Fruit fly (Drosophila melanogaster) whole organism, embryonic: Measurements from ENCODE around the gene Csk.

Source experiments
- Adf1 ChIP-seq: fragments of 200-800 bp; sonication (Bioruptor generic); IDR thresholded peaks from 2 replicates; pipeline ENCODE4 v1.3.6; 2022; ENCODE audit warnings: missing biosample characterization, missing genetic modification characterization
- Blimp-1 ChIP-seq: fragments of 200-800 bp; sonication (Bioruptor generic); optimal IDR thresholded peaks from 3 replicates; lab custom pipeline; 2018; ENCODE audit warnings: missing biosample characterization, missing genetic modification characterization, mild to moderate bottlenecking, moderate library complexity, missing genetic modification reagents
- BtbVII ChIP-seq: fragments of 200-800 bp; sonication (Bioruptor generic); optimal IDR thresholded peaks from 3 replicates; lab custom pipeline; 2017; ENCODE audit warnings: missing biosample characterization, mild to moderate bottlenecking, missing genetic modification characterization
- CG10959 ChIP-seq: fragments of 200-800 bp; sonication (Bioruptor generic); IDR thresholded peaks from 2 replicates; pipeline ENCODE4 v1.3.6; 2022; ENCODE audit warnings: missing biosample characterization, missing genetic modification characterization
- CG11398 ChIP-seq: fragments of 200-800 bp; sonication (Bioruptor generic); optimal IDR thresholded peaks from 2 replicates; lab custom pipeline; 2016; ENCODE audit warnings: missing biosample characterization, missing genetic modification characterization
- CG11456 ChIP-seq: fragments of 200-800 bp; sonication (Bioruptor generic); IDR thresholded peaks from 3 replicates; pipeline ENCODE4 v1.3.6; 2022; ENCODE audit warnings: missing biosample characterization, missing genetic modification characterization
- CG11695 ChIP-seq: fragments of 200-800 bp; sonication (Bioruptor generic); IDR thresholded peaks from 3 replicates; pipeline ENCODE4 v1.3.6; 2022; ENCODE audit warnings: missing biosample characterization, missing genetic modification characterization
- CG14014 ChIP-seq: fragments of 200-800 bp; sonication (Bioruptor generic); IDR thresholded peaks from 2 replicates; pipeline ENCODE4 v1.3.6; 2022; ENCODE audit warnings: missing biosample characterization, missing genetic modification characterization
- CG15073 ChIP-seq: fragments of 200-800 bp; sonication (Bioruptor generic); optimal IDR thresholded peaks from 2 replicates; lab custom pipeline; 2016; ENCODE audit warnings: missing biosample characterization, missing genetic modification characterization
- CG16863 ChIP-seq: fragments of 200-800 bp; sonication (Bioruptor generic); optimal IDR thresholded peaks from 3 replicates; lab custom pipeline; 2016; ENCODE audit warnings: missing biosample characterization, missing genetic modification characterization
- CG17359 ChIP-seq: fragments of 200-800 bp; sonication (Bioruptor generic); optimal IDR thresholded peaks from 3 replicates; lab custom pipeline; 2018; ENCODE audit warnings: missing biosample characterization, mild to moderate bottlenecking, missing genetic modification characterization, moderate library complexity
- CG18262 ChIP-seq: fragments of 200-800 bp; optimal IDR thresholded peaks from 3 replicates; lab custom pipeline; 2019; ENCODE audit warnings: missing biosample characterization, mild to moderate bottlenecking, missing genetic modification characterization, moderate library complexity
- CG18599 ChIP-seq: fragments of 200-800 bp; sonication (Bioruptor generic); optimal IDR thresholded peaks from 3 replicates; lab custom pipeline; 2017; ENCODE audit warnings: missing biosample characterization, missing genetic modification characterization, mild to moderate bottlenecking, moderate library complexity, missing genetic modification reagents
- CG3281 ChIP-seq: fragments of 200-800 bp; sonication (Bioruptor generic); optimal IDR thresholded peaks from 3 replicates; lab custom pipeline; 2017; ENCODE audit warnings: missing biosample characterization, mild to moderate bottlenecking, missing genetic modification characterization
- CG3995 ChIP-seq: fragments of 200-800 bp; sonication (Bioruptor generic); optimal IDR thresholded peaks from 3 replicates; lab custom pipeline; 2016; ENCODE audit warnings: missing biosample characterization, missing genetic modification characterization
- CG4617 ChIP-seq: fragments of 200-800 bp; sonication (Bioruptor generic); optimal IDR thresholded peaks from 3 replicates; lab custom pipeline; 2016; ENCODE audit warnings: missing biosample characterization, missing genetic modification characterization, borderline replicate concordance
- CG4820 ChIP-seq: fragments of 200-800 bp; sonication (Bioruptor generic); optimal IDR thresholded peaks from 3 replicates; lab custom pipeline; 2016; ENCODE audit warnings: missing biosample characterization, missing genetic modification characterization
- CG6654 ChIP-seq: fragments of 200-800 bp; sonication (Bioruptor generic); optimal IDR thresholded peaks from 2 replicates; lab custom pipeline; 2017; ENCODE audit warnings: missing biosample characterization, mild to moderate bottlenecking, missing genetic modification characterization
- CG7963 ChIP-seq: fragments of 200-800 bp; sonication (Bioruptor generic); IDR thresholded peaks from 3 replicates; pipeline ENCODE4 v1.3.6; 2022; ENCODE audit warnings: missing biosample characterization, missing genetic modification characterization; ENCODE audit not compliant: partially characterized antibody
- CG9437 ChIP-seq: fragments of 200-800 bp; sonication (Bioruptor generic); optimal IDR thresholded peaks from 2 replicates; lab custom pipeline; 2018; ENCODE audit warnings: missing biosample characterization, mild to moderate bottlenecking, missing genetic modification characterization
- Dp ChIP-seq: fragments of 200-800 bp; sonication (Bioruptor generic); optimal IDR thresholded peaks from 2 replicates; lab custom pipeline; 2018; ENCODE audit warnings: missing biosample characterization, mild to moderate bottlenecking, missing genetic modification characterization, moderate library complexity
- Fer1 ChIP-seq: fragments of 200-800 bp; sonication (Bioruptor generic); optimal IDR thresholded peaks from 2 replicates; lab custom pipeline; 2017; ENCODE audit warnings: missing biosample characterization, mild to moderate bottlenecking, missing genetic modification characterization
- HmgZ ChIP-seq: fragments of 200-800 bp; sonication (Bioruptor generic); optimal IDR thresholded peaks from 2 replicates; lab custom pipeline; 2018; ENCODE audit warnings: missing biosample characterization, mild to moderate bottlenecking, missing genetic modification characterization
- Kr ChIP-seq: fragments of 200-800 bp; sonication (Bioruptor generic); optimal IDR thresholded peaks from 2 replicates; lab custom pipeline; 2017; ENCODE audit warnings: missing biosample characterization, mild to moderate bottlenecking, missing genetic modification characterization
- Lpt ChIP-seq: fragments of >200 bp; optimal IDR thresholded peaks from 2 replicates; lab custom pipeline; 2018; ENCODE audit warnings: missing biosample characterization, missing genetic modification characterization
- Max ChIP-seq: fragments of 200-800 bp; sonication (Bioruptor generic); optimal IDR thresholded peaks from 2 replicates; lab custom pipeline; 2016; ENCODE audit warnings: missing biosample characterization, mild to moderate bottlenecking, missing genetic modification characterization
- NfI ChIP-seq: fragments of 200-800 bp; sonication (Bioruptor generic); optimal IDR thresholded peaks from 3 replicates; lab custom pipeline; 2018; ENCODE audit warnings: missing biosample characterization, mild to moderate bottlenecking, missing genetic modification characterization, moderate library complexity
- PHDP ChIP-seq: fragments of 200-800 bp; sonication (Bioruptor generic); optimal IDR thresholded peaks from 3 replicates; lab custom pipeline; 2018; ENCODE audit warnings: missing biosample characterization, mild to moderate bottlenecking, missing genetic modification characterization, moderate library complexity
- Poxn ChIP-seq: fragments of 200-800 bp; sonication (Bioruptor generic); IDR thresholded peaks from 2 replicates; pipeline ENCODE4 v1.3.6; 2022; ENCODE audit warnings: missing biosample characterization, missing genetic modification characterization
- Rfx ChIP-seq: fragments of 200-800 bp; sonication (Bioruptor generic); IDR thresholded peaks from 2 replicates; pipeline ENCODE4 v1.3.6; 2022; ENCODE audit warnings: missing biosample characterization, missing genetic modification characterization
- ac ChIP-seq: fragments of 200-800 bp; sonication (Bioruptor generic); optimal IDR thresholded peaks from 3 replicates; lab custom pipeline; 2017; ENCODE audit warnings: missing biosample characterization, mild to moderate bottlenecking, missing genetic modification characterization
- ap ChIP-seq: fragments of 200-800 bp; sonication (Bioruptor generic); IDR thresholded peaks from 2 replicates; pipeline ENCODE4 v1.3.6; 2022; ENCODE audit warnings: missing biosample characterization, missing genetic modification characterization
- bigmax ChIP-seq: fragments of 200-800 bp; sonication (Bioruptor generic); optimal IDR thresholded peaks from 2 replicates; lab custom pipeline; 2018; ENCODE audit warnings: missing biosample characterization, mild to moderate bottlenecking, missing genetic modification characterization
- ci ChIP-seq: fragments of 200-800 bp; sonication (Bioruptor generic); IDR thresholded peaks from 3 replicates; pipeline ENCODE4 v1.3.6; 2022; ENCODE audit warnings: missing biosample characterization, missing genetic modification characterization
- crc ChIP-seq: fragments of 200-800 bp; sonication (Bioruptor generic); optimal IDR thresholded peaks from 2 replicates; lab custom pipeline; 2016; ENCODE audit warnings: missing biosample characterization, missing genetic modification characterization
- croc ChIP-seq: fragments of 200-800 bp; sonication (Bioruptor generic); conservative IDR thresholded peaks from 3 replicates; pipeline ENCODE4 v1.3.6; 2022; ENCODE audit warnings: missing biosample characterization, missing genetic modification characterization
- dan ChIP-seq: fragments of 200-800 bp; sonication (Bioruptor generic); IDR thresholded peaks from 2 replicates; pipeline ENCODE4 v1.3.6; 2022; ENCODE audit warnings: missing biosample characterization, missing genetic modification characterization
- dm ChIP-seq: fragments of 200-800 bp; sonication (Bioruptor generic); optimal IDR thresholded peaks from 3 replicates; lab custom pipeline; 2016; ENCODE audit warnings: missing biosample characterization, missing genetic modification characterization
- esg ChIP-seq: fragments of 200-800 bp; sonication (Bioruptor generic); conservative IDR thresholded peaks from 2 replicates; pipeline ENCODE4 v1.3.6; 2022; ENCODE audit warnings: missing biosample characterization, missing genetic modification characterization
- exex ChIP-seq: fragments of 200-800 bp; sonication (Bioruptor generic); optimal IDR thresholded peaks from 4 replicates; lab custom pipeline; 2018; ENCODE audit warnings: missing biosample characterization, mild to moderate bottlenecking, missing genetic modification characterization, moderate library complexity
- gsb ChIP-seq: fragments of 200-800 bp; sonication (Bioruptor generic); IDR thresholded peaks from 2 replicates; pipeline ENCODE4 v1.3.6; 2022; ENCODE audit warnings: missing biosample characterization, missing genetic modification characterization
- her ChIP-seq: fragments of 200-800 bp; sonication (Bioruptor generic); optimal IDR thresholded peaks from 2 replicates; lab custom pipeline; 2016; ENCODE audit warnings: missing biosample characterization, missing genetic modification characterization
- ken ChIP-seq: fragments of 200-800 bp; sonication (Bioruptor generic); IDR thresholded peaks from 3 replicates; pipeline ENCODE4 v1.3.6; 2022; ENCODE audit warnings: missing biosample characterization, missing genetic modification characterization
- lola ChIP-seq, 3 experiments: fragments of >200 bp in 2 of 3; fragments of 200-800 bp in 1 of 3; sonication (Bioruptor generic) in 1 of 3; optimal IDR thresholded peaks; 2 replicates each; lab custom pipeline; 2017 to 2019; ENCODE audit warnings: missing biosample characterization in 3 of 3, missing genetic modification characterization in 3 of 3, mild to moderate bottlenecking in 1 of 3, moderate library complexity in 1 of 3
- pita ChIP-seq: fragments of 200-800 bp; sonication (Bioruptor generic); optimal IDR thresholded peaks from 2 replicates; lab custom pipeline; 2017; ENCODE audit warnings: missing biosample characterization, mild to moderate bottlenecking, missing genetic modification characterization
- sd ChIP-seq: fragments of 200-800 bp; sonication (Bioruptor generic); optimal IDR thresholded peaks from 3 replicates; lab custom pipeline; 2018; ENCODE audit warnings: missing biosample characterization, mild to moderate bottlenecking, missing genetic modification characterization, moderate library complexity
- sim ChIP-seq: fragments of 200-800 bp; sonication (Bioruptor generic); IDR thresholded peaks from 2 replicates; pipeline ENCODE4 v1.3.6; 2022; ENCODE audit warnings: missing biosample characterization, missing genetic modification characterization
- slou ChIP-seq: fragments of 200-800 bp; sonication (Bioruptor generic); optimal IDR thresholded peaks from 3 replicates; lab custom pipeline; 2016; ENCODE audit warnings: missing biosample characterization, missing genetic modification characterization
- stwl ChIP-seq: fragments of 200-800 bp; sonication (Bioruptor generic); optimal IDR thresholded peaks from 3 replicates; lab custom pipeline; 2018; ENCODE audit warnings: missing biosample characterization, mild to moderate bottlenecking, missing genetic modification characterization, moderate library complexity
- yki ChIP-seq: fragments of >200 bp; optimal IDR thresholded peaks from 3 replicates; lab custom pipeline; 2018

Gene Csk

dm6 chr3R:11619709-11620409 is 30.6 kb downstream of the Csk start, which contains the start of the genes Jupiter and CG14710 (continued):
- TF ChIP-seq CG18599 (peak; percentile 51), slou (GFP tag; lab: Kevin White, UChicago) (peak; percentile 62), CG15073 (GFP tag; lab: Kevin White, UChicago) (no peak), dan (GFP tag; lab: Robert Waterston, UW) (no peak), CG9437 (no peak), lola (GFP tag; optimal IDR thresholded peaks at IDR 0.05; lab: Kevin White, UChicago) (peak in 1 of 3 experiments; percentile 35), crc (GFP tag; lab: Kevin White, UChicago) (no peak), Fer1 (GFP tag; lab: Kevin White, UChicago) (peak; percentile 64), esg (GFP tag; lab: Robert Waterston, UW) (peak; percentile 31; the same call in 1 of the 2 replicates), CG11398 (peak; percentile 4), Adf1 (GFP tag; lab: Robert Waterston, UW) (peak; percentile 23; the same call in 1 of the 2 replicates), CG14014 (peak; percentile 67), ac (GFP tag; lab: Kevin White, UChicago) (no peak), CG4617 (peak; percentile 98), ken (GFP tag; lab: Robert Waterston, UW) (peak; percentile 86), stwl (tag; lab: Kevin White, UChicago) (peak; percentile 82), sd (tag; lab: Kevin White, UChicago) (peak; percentile 60), Max (GFP tag; lab: Kevin White, UChicago) (peak; percentile 67), NfI (GFP tag; lab: Kevin White, UChicago) (peak; percentile 60), sim (no peak), bigmax (GFP tag; lab: Kevin White, UChicago) (no peak), croc (GFP tag; lab: Robert Waterston, UW) (0 out of 3 replicates have a peak, but pooled peaks have one; percentile 42), ci (GFP tag; lab: Robert Waterston, UW) (peak; percentile 77), pita (GFP tag; lab: Kevin White, UChicago) (no peak), Rfx (GFP tag; lab: Robert Waterston, UW) (peak; percentile 89), PHDP (peak; percentile 49), CG6654 (GFP tag; lab: Kevin White, UChicago) (no peak), HmgZ (tag; lab: Kevin White, UChicago) (peak; percentile 86), CG10959 (GFP tag; lab: Robert Waterston, UW) (0 out of 2 replicates have a peak, but pooled peaks have one; percentile 18), CG16863 (peak; percentile 23), Lpt (GFP tag; lab: Kevin White, UChicago) (no peak), Dp (GFP tag; lab: Kevin White, UChicago) (peak; percentile 85), her (GFP tag; lab: Kevin White, UChicago) (peak; percentile 78), gsb (peak; percentile 51; the same call in 1 of the 2 replicates), CG7963 (GFP tag; lab: Robert Waterston, UW) (no peak), CG11456 (GFP tag; lab: Robert Waterston, UW) (peak; percentile 84), Kr (GFP tag; lab: Kevin White, UChicago) (no peak), CG3281 (GFP tag; lab: Kevin White, UChicago) (no peak), Blimp-1 (GFP tag; lab: Kevin White, UChicago) (peak; percentile 49), Poxn (GFP tag; lab: Robert Waterston, UW) (no peak), BtbVII (GFP tag; lab: Kevin White, UChicago) (no peak), ap (GFP tag; lab: Robert Waterston, UW) (0 out of 2 replicates have a peak, but pooled peaks have one; percentile 27), CG18262 (tag; lab: Kevin White, UChicago) (peak; percentile 5), CG4820 (GFP tag; lab: Kevin White, UChicago) (peak; percentile 58), CG17359 (tag; lab: Kevin White, UChicago) (peak; percentile 50), yki (lab: Kevin White, UChicago) (no peak), exex (tag; lab: Kevin White, UChicago) (peak; percentile 27), dm (GFP tag; lab: Kevin White, UChicago) (peak; percentile 80), CG3995 (GFP tag; lab: Kevin White, UChicago) (peak; percentile 20), CG11695 (GFP tag; lab: Robert Waterston, UW) (no peak)
